1 worm cellular context compared by ENCODE assay signal in genomic region chrIV:7839923-7840322, ce11.
TF ChIP-seq lines count a peak whose summit lies in the region.

No protein-coding gene starts in this region.

TF ChIP-seq in whole organism, L1 larva, 84 proteins besides CTCF, POLR2A, EP300 and RAD21 (continued from another document):
- TF ChIP-seq lin-14 (GFP tag; optimal IDR thresholded peaks at IDR 0.05; lab: Kevin White, UChicago) (peak; percentile 33), efl-3 (GFP tag; optimal IDR thresholded peaks at IDR 0.05; lab: Kevin White, UChicago) (no peak), dsc-1 (tag; optimal IDR thresholded peaks at IDR 0.05; lab: Kevin White, UChicago) (peak; percentile 73)
